Fruit fly (Drosophila melanogaster) whole organism, wandering third instar larva: ENCODE measurements around the gene nudC.
A peak's percentile ranks its signal among the peaks of the same experiment; 100 is the strongest.

Experiments used
- Abd-B ChIP-seq: fragments of >200 bp; optimal IDR thresholded peaks from 2 replicates; lab custom pipeline; 2017; ENCODE audit warnings: missing biosample characterization, missing genetic modification characterization
- CG32264 ChIP-seq: fragments of 200-800 bp; sonication (Bioruptor generic); optimal IDR thresholded peaks from 2 replicates; lab custom pipeline; 2016; ENCODE audit warnings: missing biosample characterization, missing genetic modification characterization
- CG9705 ChIP-seq: fragments of 200-800 bp; sonication (Bioruptor generic); optimal IDR thresholded peaks from 2 replicates; lab custom pipeline; 2018; ENCODE audit warnings: missing biosample characterization, mild to moderate bottlenecking, missing genetic modification characterization
- CrebA ChIP-seq: fragments of 200-800 bp; sonication (Bioruptor generic); optimal IDR thresholded peaks from 2 replicates; lab custom pipeline; 2016; ENCODE audit warnings: missing biosample characterization, mild to moderate bottlenecking, missing genetic modification characterization, borderline replicate concordance
- Dfd ChIP-seq: fragments of >200 bp; optimal IDR thresholded peaks from 2 replicates; lab custom pipeline; 2017; ENCODE audit warnings: missing biosample characterization, missing genetic modification characterization
- Dif ChIP-seq: fragments of 200-275, 200-300 bp; sonication (Bioruptor generic); optimal IDR thresholded peaks from 2 replicates; lab custom pipeline; 2018; ENCODE audit warnings: missing biosample characterization, missing genetic modification characterization; ENCODE audit not compliant: partially characterized antibody
- GATAd ChIP-seq: sonication (Bioruptor generic); optimal IDR thresholded peaks from 2 replicates; lab custom pipeline; 2016; ENCODE audit warnings: missing biosample characterization, missing genetic modification characterization
- HLH106 ChIP-seq: fragments of 200-800 bp; optimal IDR thresholded peaks from 3 replicates; lab custom pipeline; 2019; ENCODE audit warnings: missing biosample characterization, mild to moderate bottlenecking, missing genetic modification characterization, moderate library complexity
- Hnf4 ChIP-seq: fragments of 200-800 bp; sonication (Bioruptor generic); optimal IDR thresholded peaks from 2 replicates; lab custom pipeline; 2016; ENCODE audit warnings: missing biosample characterization, mild to moderate bottlenecking, missing genetic modification characterization
- Hr78 ChIP-seq: fragments of >200 bp; optimal IDR thresholded peaks from 2 replicates; lab custom pipeline; 2017; ENCODE audit warnings: missing biosample characterization, missing genetic modification characterization
- Jra ChIP-seq: sonication (Bioruptor generic); optimal IDR thresholded peaks from 2 replicates; lab custom pipeline; 2016; ENCODE audit warnings: missing biosample characterization, missing genetic modification characterization
- Mio ChIP-seq: sonication (Bioruptor generic); optimal IDR thresholded peaks from 2 replicates; lab custom pipeline; 2016; ENCODE audit warnings: missing biosample characterization, missing genetic modification characterization
- Myc ChIP-seq: fragments of >200 bp; optimal IDR thresholded peaks from 2 replicates; lab custom pipeline; 2017
- N ChIP-seq: fragments of >200 bp; optimal IDR thresholded peaks from 2 replicates; lab custom pipeline; 2018; ENCODE audit warnings: missing biosample characterization, missing external identifiers, missing genetic modification characterization
- OdsH ChIP-seq: fragments of 200-800 bp; sonication (Bioruptor generic); optimal IDR thresholded peaks from 2 replicates; lab custom pipeline; 2016; ENCODE audit warnings: missing biosample characterization, mild to moderate bottlenecking, missing genetic modification characterization
- Rel ChIP-seq, 2 experiments: fragments of 200-800 bp; sonication (Bioruptor generic) in 1 of 2; optimal IDR thresholded peaks; 2 replicates in 1 of 2; 3 replicates in 1 of 2; lab custom pipeline; 2016 to 2019; ENCODE audit warnings: mild to moderate bottlenecking in 2 of 2, missing biosample characterization in 2 of 2, missing genetic modification characterization in 2 of 2, moderate library complexity in 1 of 2
- Sp1 ChIP-seq: fragments of 200-800 bp; sonication (Bioruptor generic); optimal IDR thresholded peaks from 3 replicates; lab custom pipeline; 2019; ENCODE audit warnings: missing biosample characterization, mild to moderate bottlenecking, missing genetic modification characterization, moderate library complexity
- brk ChIP-seq: fragments of 200-800 bp; sonication (Bioruptor generic); optimal IDR thresholded peaks from 2 replicates; lab custom pipeline; 2016; ENCODE audit warnings: missing biosample characterization, mild to moderate bottlenecking, missing genetic modification characterization
- dl ChIP-seq, 2 experiments: fragments of 175-275, 200-275 bp in 1 of 2; fragments of 200-275 bp in 1 of 2; sonication (Bioruptor generic); optimal IDR thresholded peaks; lab custom pipeline; 2018; ENCODE audit warnings: mild to moderate bottlenecking in 2 of 2, missing biosample characterization in 2 of 2, missing genetic modification characterization in 2 of 2, moderate library complexity in 2 of 2; ENCODE audit not compliant: partially characterized antibody in 2 of 2, insufficient read depth in 1 of 2
- dmrt93B ChIP-seq: fragments of 200-800 bp; sonication (Bioruptor generic); optimal IDR thresholded peaks from 2 replicates; lab custom pipeline; 2018; ENCODE audit warnings: missing biosample characterization, mild to moderate bottlenecking, missing genetic modification characterization
- dsf ChIP-seq: sonication (Bioruptor generic); optimal IDR thresholded peaks from 2 replicates; lab custom pipeline; 2016; ENCODE audit warnings: missing biosample characterization, missing genetic modification characterization, borderline replicate concordance
- ey ChIP-seq: fragments of 200-800 bp; sonication (Bioruptor generic); optimal IDR thresholded peaks from 2 replicates; lab custom pipeline; 2016; ENCODE audit warnings: missing biosample characterization, missing genetic modification characterization
- foxo ChIP-seq, 2 experiments: fragments of 200-800 bp; sonication (Bioruptor generic); optimal IDR thresholded peaks; 2 replicates in 1 of 2; 3 replicates in 1 of 2; lab custom pipeline; 2016 to 2017; ENCODE audit warnings: missing biosample characterization in 2 of 2, missing genetic modification characterization in 2 of 2
- fru ChIP-seq: fragments of 200-800 bp; sonication (Bioruptor generic); optimal IDR thresholded peaks from 3 replicates; lab custom pipeline; 2016; ENCODE audit warnings: missing biosample characterization, mild to moderate bottlenecking, missing genetic modification characterization
- h ChIP-seq: fragments of 200-800 bp; sonication (Bioruptor generic); optimal IDR thresholded peaks from 3 replicates; lab custom pipeline; 2016; ENCODE audit warnings: missing biosample characterization, mild to moderate bottlenecking, missing genetic modification characterization
- jim ChIP-seq: fragments of 175-275, 200-325 bp; sonication (Bioruptor generic); optimal IDR thresholded peaks from 2 replicates; lab custom pipeline; 2016; ENCODE audit warnings: missing biosample characterization, mild to moderate bottlenecking, missing genetic modification characterization
- lola ChIP-seq: fragments of >200 bp; optimal IDR thresholded peaks from 2 replicates; lab custom pipeline; 2017; ENCODE audit warnings: missing biosample characterization, missing genetic modification characterization
- pan ChIP-seq: fragments of >200 bp; optimal IDR thresholded peaks from 2 replicates; lab custom pipeline; 2017
- psq ChIP-seq: fragments of 200-800 bp; sonication (Bioruptor generic); optimal IDR thresholded peaks from 3 replicates; lab custom pipeline; 2017; ENCODE audit warnings: missing biosample characterization, mild to moderate bottlenecking, missing genetic modification characterization, moderate library complexity
- rgr ChIP-seq: fragments of 200-800 bp; sonication (Bioruptor generic); optimal IDR thresholded peaks from 3 replicates; lab custom pipeline; 2016; ENCODE audit warnings: missing biosample characterization, mild to moderate bottlenecking, missing genetic modification characterization
- sv ChIP-seq: fragments of 200-800 bp; sonication (Bioruptor generic); optimal IDR thresholded peaks from 3 replicates; lab custom pipeline; 2016; ENCODE audit warnings: missing biosample characterization, missing genetic modification characterization
- tai ChIP-seq: sonication (Bioruptor generic); optimal IDR thresholded peaks from 2 replicates; lab custom pipeline; 2016; ENCODE audit warnings: missing biosample characterization, missing genetic modification characterization
- woc ChIP-seq: sonication (Bioruptor generic); optimal IDR thresholded peaks from 2 replicates; lab custom pipeline; 2016; ENCODE audit warnings: missing biosample characterization, mild to moderate bottlenecking, missing genetic modification characterization

The nudC gene

dm6 chr3L:16840540-16840939 is 35.7 kb downstream of the nudC start:
- TF ChIP-seq GATAd (GFP tag; lab: Kevin White, UChicago) (no peak), Jra (GFP tag; lab: Kevin White, UChicago) (no peak), dmrt93B (GFP tag; lab: Kevin White, UChicago) (no peak), Hr78 (GFP tag; lab: Kevin White, UChicago) (no peak), dl (GFP tag; optimal IDR thresholded peaks at IDR 0.05; lab: Kevin White, UChicago; ENCODE audit: insufficient read depth in 1 of 2, partially characterized antibody in 2 of 2) (no peak), N (no peak), Myc (no peak), Mio (GFP tag; lab: Kevin White, UChicago) (no peak), jim (no peak), HLH106 (no peak), foxo (GFP tag; optimal IDR thresholded peaks at IDR 0.05; lab: Kevin White, UChicago) (no peak)

dm6 chr3L:16842087-16842567 is 37.3 kb downstream of the nudC start, which contains the start of gene TSG101:
Gene TSG101 (plus strand): TSS chr3L:16842294.
- TF ChIP-seq Rel (GFP tag; optimal IDR thresholded peaks at IDR 0.05; lab: Kevin White, UChicago): no peak
- peak; percentile 35 for TF ChIP-seq Rel (tag; optimal IDR thresholded peaks at IDR 0.05; lab: Kevin White, UChicago)
- TF ChIP-seq rgr (GFP tag; lab: Kevin White, UChicago): peak; percentile 6
- no peak for TF ChIP-seq Dfd (GFP tag; lab: Kevin White, UChicago)
- peak; percentile 78 for TF ChIP-seq N

dm6 chr3L:16842952-16843351 is 38.2 kb downstream of the nudC start:
- TF ChIP-seq N (no peak), GATAd (GFP tag; lab: Kevin White, UChicago) (no peak), tai (GFP tag; lab: Kevin White, UChicago) (no peak), lola (GFP tag; lab: Kevin White, UChicago) (no peak), OdsH (GFP tag; lab: Kevin White, UChicago) (no peak), brk (GFP tag; lab: Kevin White, UChicago) (no peak), ey (GFP tag; lab: Kevin White, UChicago) (no peak), dmrt93B (GFP tag; lab: Kevin White, UChicago) (no peak), HLH106 (no peak), rgr (GFP tag; lab: Kevin White, UChicago) (no peak), psq (no peak), jim (no peak), Dif (GFP tag; lab: Kevin White, UChicago) (no peak), Rel (GFP tag; optimal IDR thresholded peaks at IDR 0.05; lab: Kevin White, UChicago) (no peak), Rel (tag; optimal IDR thresholded peaks at IDR 0.05; lab: Kevin White, UChicago) (no peak), dsf (no peak)

- peak; percentile 83 for TF ChIP-seq fru (GFP tag; lab: Kevin White, UChicago)
- TF ChIP-seq GATAd (GFP tag; lab: Kevin White, UChicago): no peak
- TF ChIP-seq Hr78 (GFP tag; lab: Kevin White, UChicago): no peak
- peak; percentile 44 for TF ChIP-seq dsf
- TF ChIP-seq OdsH (GFP tag; lab: Kevin White, UChicago): peak; percentile 73
- TF ChIP-seq CrebA (GFP tag; lab: Kevin White, UChicago): no peak
- TF ChIP-seq h (GFP tag; lab: Kevin White, UChicago): peak; percentile 79
- no peak for TF ChIP-seq lola (GFP tag; lab: Kevin White, UChicago)
- peak; percentile 91 for TF ChIP-seq woc (GFP tag; lab: Kevin White, UChicago)
- no peak for TF ChIP-seq Dif (GFP tag; lab: Kevin White, UChicago)
- TF ChIP-seq Abd-B: no peak
- TF ChIP-seq Myc: peak; percentile 81
- no peak for TF ChIP-seq sv (GFP tag; lab: Kevin White, UChicago)
- peak; percentile 61 for TF ChIP-seq psq
- TF ChIP-seq CG9705 (GFP tag; lab: Kevin White, UChicago): peak; percentile 75
- peak; percentile 74 for TF ChIP-seq ey (GFP tag; lab: Kevin White, UChicago)
- TF ChIP-seq CG32264 (GFP tag; lab: Kevin White, UChicago): no peak
- TF ChIP-seq pan (lab: Kevin White, UChicago): no peak
- no peak for TF ChIP-seq brk (GFP tag; lab: Kevin White, UChicago)
- TF ChIP-seq jim: no peak
- no peak for TF ChIP-seq Hnf4 (GFP tag; lab: Kevin White, UChicago)
- TF ChIP-seq rgr (GFP tag; lab: Kevin White, UChicago): peak; percentile 64
- TF ChIP-seq HLH106: peak; percentile 80
- no peak for TF ChIP-seq Dfd (GFP tag; lab: Kevin White, UChicago)
- no peak for TF ChIP-seq N
- TF ChIP-seq foxo (GFP tag; optimal IDR thresholded peaks at IDR 0.05; lab: Kevin White, UChicago): peak in 1 of 2 experiments; percentile 81
- peak; percentile 75 for TF ChIP-seq Sp1 (GFP tag; lab: Kevin White, UChicago)
- TF ChIP-seq dmrt93B (GFP tag; lab: Kevin White, UChicago): no peak
Observed at dm6 chr3L:16844920-16845573, 40.3 kb downstream of the nudC start, which contains the start of the genes kud and Zcchc7. Gene kud (minus strand): TSS chr3L:16844991. Gene Zcchc7 (plus strand): TSS chr3L:16845386.
